Fruit fly (Drosophila melanogaster): Measurements from ENCODE around the gene PDZ-GEF.

The PDZ-GEF gene

DNA sequence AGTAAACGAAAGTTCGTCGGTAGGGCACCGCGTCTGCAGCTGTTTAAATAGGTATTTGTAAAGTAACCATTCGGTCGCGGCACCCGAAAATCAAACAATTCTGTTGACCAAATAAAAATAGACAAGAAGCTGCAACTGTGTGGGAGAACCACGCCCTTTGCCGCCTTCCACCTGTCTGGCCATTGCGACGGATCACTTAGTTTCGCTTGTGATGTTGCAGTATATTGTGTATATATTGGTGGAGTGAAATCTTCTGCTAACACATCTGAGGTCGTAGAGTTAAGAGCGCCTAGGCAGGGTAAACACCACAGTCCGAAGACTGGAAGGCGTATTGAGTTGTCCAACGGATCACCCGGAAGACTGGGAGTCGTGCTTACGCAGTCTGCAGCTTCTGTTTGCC lies 40.2 kb upstream of the PDZ-GEF start (continued):
- TF ChIP-seq CG1603 (tag; optimal IDR thresholded peaks at IDR 0.05): peak; percentile 56
- no peak for TF ChIP-seq HmgD (GFP tag; optimal IDR thresholded peaks at IDR 0.05)
- TF ChIP-seq z (GFP tag; IDR thresholded peaks at IDR 0.05): no peak
- TF ChIP-seq CG1792 (GFP tag; optimal IDR thresholded peaks at IDR 0.05): no peak
- peak; percentile 86 for TF ChIP-seq sens (GFP tag)
- TF ChIP-seq cwo (GFP tag; optimal IDR thresholded peaks at IDR 0.05): no peak
- peak; percentile 53 for TF ChIP-seq CG17359 (tag; optimal IDR thresholded peaks at IDR 0.05)
- no peak for TF ChIP-seq Hmr (GFP tag; optimal IDR thresholded peaks at IDR 0.05)
- TF ChIP-seq Spps (tag; optimal IDR thresholded peaks at IDR 0.05): peak; percentile 61
- TF ChIP-seq CG14667 (GFP tag; IDR thresholded peaks at IDR 0.05): no peak
- TF ChIP-seq sug (tag; optimal IDR thresholded peaks at IDR 0.05): no peak
- TF ChIP-seq CG17612 (GFP tag; IDR thresholded peaks at IDR 0.05): no peak
- TF ChIP-seq onecut (GFP tag; IDR thresholded peaks at IDR 0.05): no peak; the same call in 1 of the 2 replicates
- TF ChIP-seq ftz-f1 (GFP tag; optimal IDR thresholded peaks at IDR 0.05): no peak
- TF ChIP-seq CG4360 (GFP tag; IDR thresholded peaks at IDR 0.05): no peak; the same call in 1 of the 2 replicates
- TF ChIP-seq run (tag; optimal IDR thresholded peaks at IDR 0.05): no peak
- no peak for TF ChIP-seq ranshi (GFP tag; IDR thresholded peaks at IDR 0.05)
- TF ChIP-seq CG15479 (GFP tag; optimal IDR thresholded peaks at IDR 0.05): no peak
- no peak for TF ChIP-seq az2 (GFP tag; optimal IDR thresholded peaks at IDR 0.05)
- no peak for TF ChIP-seq pho (GFP tag; optimal IDR thresholded peaks at IDR 0.05)
- peak in 1 of 2 experiments; percentile 69 for TF ChIP-seq Hr78 (GFP tag; optimal IDR thresholded peaks at IDR 0.05)
- no peak for TF ChIP-seq Scr (GFP tag; IDR thresholded peaks at IDR 0.05; ENCODE audit: partially characterized antibody)
- TF ChIP-seq disco-r (GFP tag; optimal IDR thresholded peaks at IDR 0.05): no peak
- TF ChIP-seq Aef1 (GFP tag; IDR thresholded peaks at IDR 0.05): no peak
- TF ChIP-seq Bdp1 (GFP tag; optimal IDR thresholded peaks at IDR 0.05): no peak
- TF ChIP-seq Meics (GFP tag; optimal IDR thresholded peaks at IDR 0.05): peak; percentile 34
- TF ChIP-seq zen (tag; optimal IDR thresholded peaks at IDR 0.05): no peak
- TF ChIP-seq Sry-β (GFP tag; optimal IDR thresholded peaks at IDR 0.05): peak; percentile 43
- peak in 1 of 2 experiments; percentile 59 for TF ChIP-seq tll (GFP tag; optimal IDR thresholded peaks at IDR 0.05)
- no peak for TF ChIP-seq Elba2 (GFP tag; optimal IDR thresholded peaks at IDR 0.05)
- peak; percentile 45 for TF ChIP-seq CG5180 (GFP tag; optimal IDR thresholded peaks at IDR 0.05)
- peak; percentile 86 for TF ChIP-seq kni (GFP tag; optimal IDR thresholded peaks at IDR 0.05)
- no peak for TF ChIP-seq CG30403 (GFP tag; optimal IDR thresholded peaks at IDR 0.05)
- peak; percentile 46 for TF ChIP-seq CG18262 (tag; optimal IDR thresholded peaks at IDR 0.05)
- TF ChIP-seq fd96Cb (tag; optimal IDR thresholded peaks at IDR 0.05): peak; percentile 17
- TF ChIP-seq CG10462 (GFP tag; optimal IDR thresholded peaks at IDR 0.05): no peak
- TF ChIP-seq phol (tag; optimal IDR thresholded peaks at IDR 0.05): no peak
- TF ChIP-seq Dad (GFP tag; optimal IDR thresholded peaks at IDR 0.05): no peak
- no peak for TF ChIP-seq al (GFP tag; IDR thresholded peaks at IDR 0.05)
- TF ChIP-seq crol (GFP tag; IDR thresholded peaks at IDR 0.05): no peak
- TF ChIP-seq stwl (tag; optimal IDR thresholded peaks at IDR 0.05): no peak
- TF ChIP-seq CHES-1-like (GFP tag; optimal IDR thresholded peaks at IDR 0.05): no peak
- TF ChIP-seq CG13624 (GFP tag; optimal IDR thresholded peaks at IDR 0.05): no peak
- no peak for TF ChIP-seq crp (GFP tag; optimal IDR thresholded peaks at IDR 0.05)
- TF ChIP-seq CG6254 (GFP tag; optimal IDR thresholded peaks at IDR 0.05): peak; percentile 49
- no peak for TF ChIP-seq CG7745 (tag; optimal IDR thresholded peaks at IDR 0.05)
- TF ChIP-seq CG9215 (GFP tag; IDR thresholded peaks at IDR 0.05): no peak
- no peak for TF ChIP-seq row (GFP tag; IDR thresholded peaks at IDR 0.05)
- TF ChIP-seq dimm (GFP tag; IDR thresholded peaks at IDR 0.05): no peak
- TF ChIP-seq Ssrp (tag; optimal IDR thresholded peaks at IDR 0.05): no peak
- no peak for TF ChIP-seq CG2889 (GFP tag; IDR thresholded peaks at IDR 0.05)

All from whole organism, embryonic.